Worm (Caenorhabditis elegans) whole organism, L4 larva: ENCODE measurements around the gene Y46G5A.7.
"Not testable (repeated sequence)": the region's sequence is repeated elsewhere in the genome, so short reads cannot be mapped to it uniquely, and the experiment has no call there.

ENCODE experiments used
- D1046.2 ChIP-seq: fragments of 200-800 bp; sonication (Bioruptor generic); IDR thresholded peaks from 2 replicates; pipeline ENCODE4 v1.3.6; 2022; ENCODE audit warnings: missing genetic modification characterization, missing compliant biosample characterization
- F49E8.2 ChIP-seq: sonication (generic microtip); optimal IDR thresholded peaks from 2 replicates; lab custom pipeline; 2016; ENCODE audit warnings: missing compliant biosample characterization, mild to moderate bottlenecking, missing genetic modification characterization, borderline replicate concordance
- T26A8.4 ChIP-seq: fragments of 200-800 bp; sonication (Bioruptor generic); IDR thresholded peaks from 2 replicates; pipeline ENCODE4 v1.3.6; 2022; ENCODE audit warnings: missing genetic modification characterization, missing compliant biosample characterization
- Y105C5A.15 ChIP-seq: fragments of 200-800 bp; sonication (Bioruptor generic); IDR thresholded peaks from 2 replicates; pipeline ENCODE4 v1.3.6; 2022; ENCODE audit warnings: missing genetic modification characterization, missing compliant biosample characterization
- Y48G9A.11 ChIP-seq: fragments of 200-800 bp; sonication (Bioruptor generic); IDR thresholded peaks from 2 replicates; pipeline ENCODE4 v1.3.6; 2022; ENCODE audit warnings: missing genetic modification reagents, missing genetic modification characterization, missing compliant biosample characterization
- Y5F2A.4 ChIP-seq: fragments of 200-800 bp; sonication (Bioruptor generic); optimal IDR thresholded peaks from 2 replicates; lab custom pipeline; 2018; ENCODE audit warnings: mild to moderate bottlenecking, missing genetic modification characterization, missing compliant biosample characterization
- aha-1 ChIP-seq: fragments of 150-350 bp; peaks from one replicate; lab custom pipeline; 2014; ENCODE audit warnings: missing biosample characterization, missing genetic modification characterization
- aly-2 ChIP-seq: sonication (generic microtip); optimal IDR thresholded peaks from 2 replicates; lab custom pipeline; 2018; ENCODE audit warnings: missing biosample characterization, missing genetic modification characterization
- arid-1 ChIP-seq: fragments of 200-800 bp; sonication (Bioruptor generic); conservative IDR thresholded peaks from 2 replicates; pipeline ENCODE4 v1.3.6; 2022; ENCODE audit warnings: missing genetic modification reagents, missing genetic modification characterization, missing compliant biosample characterization
- ceh-20 ChIP-seq: fragments of 200-800 bp; sonication (Bioruptor generic); IDR thresholded peaks from 2 replicates; pipeline ENCODE4 v1.3.6; 2022; ENCODE audit warnings: missing genetic modification reagents, missing genetic modification characterization, missing compliant biosample characterization
- ceh-32 ChIP-seq: sonication (generic microtip); optimal IDR thresholded peaks from 2 replicates; lab custom pipeline; 2016; ENCODE audit warnings: mild to moderate bottlenecking, missing genetic modification characterization, missing compliant biosample characterization; ENCODE audit not compliant: poor library complexity
- ceh-44 ChIP-seq: fragments of 200-800 bp; sonication (Bioruptor generic); IDR thresholded peaks from 2 replicates; pipeline ENCODE4 v1.3.6; 2022; ENCODE audit warnings: missing genetic modification reagents, missing genetic modification characterization, missing compliant biosample characterization
- ceh-82 ChIP-seq: sonication (generic microtip); optimal IDR thresholded peaks from 2 replicates; lab custom pipeline; 2017; ENCODE audit warnings: missing biosample characterization, missing genetic modification characterization
- cey-2 ChIP-seq: sonication (generic microtip); optimal IDR thresholded peaks from 3 replicates; lab custom pipeline; 2017; ENCODE audit warnings: missing genetic modification characterization, mild to moderate bottlenecking, missing compliant biosample characterization, antibody characterized with exemption, borderline replicate concordance; ENCODE audit not compliant: insufficient read depth
- daf-19 ChIP-seq: fragments of 200-800 bp; sonication (Bioruptor generic); conservative IDR thresholded peaks from 2 replicates; pipeline ENCODE4 v1.3.6; 2022; ENCODE audit warnings: missing genetic modification characterization, missing compliant biosample characterization
- dmd-8 ChIP-seq: fragments of 200-800 bp; sonication (Bioruptor generic); IDR thresholded peaks from 2 replicates; pipeline ENCODE4 v1.3.6; 2022; ENCODE audit warnings: missing genetic modification characterization, missing compliant biosample characterization
- duxl-1 ChIP-seq: sonication (generic microtip); optimal IDR thresholded peaks from 2 replicates; lab custom pipeline; 2016; ENCODE audit warnings: mild to moderate bottlenecking, missing genetic modification characterization, moderate library complexity, missing compliant biosample characterization; ENCODE audit not compliant: poor library complexity
- dve-1 ChIP-seq: sonication (generic microtip); optimal IDR thresholded peaks from 2 replicates; lab custom pipeline; 2017; ENCODE audit warnings: antibody characterized with exemption, mild to moderate bottlenecking, missing genetic modification characterization, missing compliant biosample characterization; ENCODE audit not compliant: insufficient read depth
- egl-43 ChIP-seq: fragments of 200-800 bp; sonication (Bioruptor generic); IDR thresholded peaks from 2 replicates; pipeline ENCODE4 v1.3.6; 2022; ENCODE audit warnings: missing genetic modification reagents, missing genetic modification characterization, missing compliant biosample characterization
- gei-8 ChIP-seq: fragments of 200-800 bp; sonication (Bioruptor generic); optimal IDR thresholded peaks from 2 replicates; lab custom pipeline; 2018; ENCODE audit warnings: mild to moderate bottlenecking, missing genetic modification characterization, missing compliant biosample characterization
- hif-1 ChIP-seq, 2 experiments: sonication (generic microtip); optimal IDR thresholded peaks; 2 replicates each; lab custom pipeline; 2016 to 2017; ENCODE audit warnings: missing compliant biosample characterization in 2 of 2, missing genetic modification characterization in 2 of 2, missing genetic modification reagents in 2 of 2, missing genotype in 2 of 2, mild to moderate bottlenecking in 1 of 2
- hlh-11 ChIP-seq: fragments of 200-800 bp; sonication (Bioruptor generic); optimal IDR thresholded peaks from 2 replicates; lab custom pipeline; 2018; ENCODE audit warnings: mild to moderate bottlenecking, missing genetic modification characterization, missing compliant biosample characterization
- lim-7 ChIP-seq: fragments of 200-800 bp; sonication (Bioruptor generic); IDR thresholded peaks from 2 replicates; pipeline ENCODE4 v1.3.6; 2022; ENCODE audit warnings: missing genetic modification characterization, missing compliant biosample characterization
- lir-3 ChIP-seq: sonication (generic microtip); optimal IDR thresholded peaks from 2 replicates; lab custom pipeline; 2016; ENCODE audit warnings: mild to moderate bottlenecking, missing genetic modification characterization, missing compliant biosample characterization
- madf-5 ChIP-seq, 2 experiments: fragments of 200-800 bp; sonication (Bioruptor generic); IDR thresholded peaks; 2 replicates each; pipeline ENCODE4 v1.3.6; 2022; ENCODE audit warnings: missing compliant biosample characterization in 2 of 2, missing genetic modification characterization in 2 of 2
- mxl-3 ChIP-seq: fragments of 200-800 bp; sonication (Bioruptor generic); optimal IDR thresholded peaks from 2 replicates; lab custom pipeline; 2018; ENCODE audit warnings: mild to moderate bottlenecking, missing genetic modification characterization, missing compliant biosample characterization
- nhr-111 ChIP-seq: fragments of 200-800 bp; sonication (Bioruptor generic); optimal IDR thresholded peaks from 2 replicates; lab custom pipeline; 2018; ENCODE audit warnings: mild to moderate bottlenecking, missing genetic modification characterization, missing compliant biosample characterization
- nhr-25 ChIP-seq: sonication (generic microtip); optimal IDR thresholded peaks from 2 replicates; lab custom pipeline; 2017; ENCODE audit warnings: missing genetic modification characterization, mild to moderate bottlenecking, missing compliant biosample characterization, antibody characterized with exemption, moderate library complexity, borderline replicate concordance; ENCODE audit not compliant: insufficient read depth
- nhr-48 ChIP-seq: sonication (generic microtip); optimal IDR thresholded peaks from 2 replicates; lab custom pipeline; 2016; ENCODE audit warnings: mild to moderate bottlenecking, missing genetic modification characterization, missing compliant biosample characterization
- nhr-6 ChIP-seq: fragments of 150-350 bp; optimal IDR thresholded peaks from 2 replicates; lab custom pipeline; 2014; ENCODE audit warnings: missing biosample characterization, missing genetic modification characterization
- php-3 ChIP-seq: fragments of 200-800 bp; sonication (Bioruptor generic); IDR thresholded peaks from 2 replicates; pipeline ENCODE4 v1.3.6; 2022; ENCODE audit warnings: missing genetic modification reagents, missing genetic modification characterization, missing compliant biosample characterization
- saeg-2 ChIP-seq: fragments of 200-800 bp; sonication (Bioruptor generic); IDR thresholded peaks from 2 replicates; pipeline ENCODE4 v1.3.6; 2022; ENCODE audit warnings: missing genetic modification reagents, missing genetic modification characterization, missing compliant biosample characterization
- set-16 ChIP-seq: fragments of 200-800 bp; sonication (Bioruptor generic); IDR thresholded peaks from 2 replicates; pipeline ENCODE4 v1.3.6; 2022; ENCODE audit warnings: missing genetic modification reagents, missing genetic modification characterization, missing compliant biosample characterization
- skn-1 ChIP-seq: fragments of 150-350 bp; optimal IDR thresholded peaks from 2 replicates; lab custom pipeline; 2014; ENCODE audit warnings: missing biosample characterization, missing genetic modification characterization
- snpc-1.2 ChIP-seq: fragments of 200-800 bp; sonication (Bioruptor generic); IDR thresholded peaks from 2 replicates; pipeline ENCODE4 v1.3.6; 2022; ENCODE audit warnings: missing genetic modification reagents, missing genetic modification characterization, missing compliant biosample characterization
- tra-1 ChIP-seq: fragments of 200-800 bp; sonication (Bioruptor generic); IDR thresholded peaks from 2 replicates; pipeline ENCODE4 v1.3.6; 2022; ENCODE audit warnings: missing genetic modification reagents, missing genetic modification characterization, missing compliant biosample characterization
- unc-130 ChIP-seq: sonication (generic microtip); optimal IDR thresholded peaks from 2 replicates; lab custom pipeline; 2016; ENCODE audit warnings: missing genetic modification reagents, missing genetic modification characterization, missing compliant biosample characterization
- unc-62 ChIP-seq, 3 experiments: fragments of 150-350 bp in 1 of 3; sonication (generic microtip); optimal IDR thresholded peaks in 2 of 3; peaks in 1 of 3; 1 replicate in 1 of 3; 2 replicates in 2 of 3; lab custom pipeline; 2014 to 2017; ENCODE audit warnings: missing biosample characterization in 3 of 3, missing genetic modification characterization in 3 of 3, missing genetic modification reagents in 3 of 3, missing genotype in 1 of 3
- zfp-2 ChIP-seq: sonication (generic microtip); optimal IDR thresholded peaks from 2 replicates; lab custom pipeline; 2016; ENCODE audit warnings: mild to moderate bottlenecking, missing genetic modification characterization, missing compliant biosample characterization
- zip-11 ChIP-seq: fragments of 200-800 bp; sonication (Bioruptor generic); IDR thresholded peaks from 2 replicates; pipeline ENCODE4 v1.3.6; 2022; ENCODE audit warnings: missing genetic modification characterization, missing compliant biosample characterization
- zip-2 ChIP-seq: fragments of 150-350 bp; optimal IDR thresholded peaks from 2 replicates; lab custom pipeline; 2014; ENCODE audit warnings: missing biosample characterization, missing genetic modification characterization
- ztf-7 ChIP-seq: fragments of 150-350 bp; optimal IDR thresholded peaks from 2 replicates; lab custom pipeline; 2014; ENCODE audit warnings: missing biosample characterization, missing genetic modification characterization

The Y46G5A.7 gene

ce11 chrII:12764476-12764875 lies 8.3 kb upstream of the Y46G5A.7 start:
- TF ChIP-seq Y5F2A.4 (no peak), Y48G9A.11 (GFP tag; lab: Robert Waterston, UW) (no peak), tra-1 (GFP tag; lab: Robert Waterston, UW) (no peak), unc-62 (GFP tag; optimal IDR thresholded peaks at IDR 0.05 in 1 of 2; lab: Kevin White, UChicago) (peak in 1 of 2 experiments; percentile 77), unc-62 (tag; optimal IDR thresholded peaks at IDR 0.05; lab: Kevin White, UChicago) (no peak), egl-43 (no peak)

- no peak for TF ChIP-seq nhr-25 (tag; lab: Kevin White, UChicago)
- no peak for TF ChIP-seq dve-1 (tag; lab: Kevin White, UChicago)
- no peak for TF ChIP-seq lir-3 (tag; lab: Kevin White, UChicago)
- no peak for TF ChIP-seq nhr-6 (tag; lab: Kevin White, UChicago)
- no peak for TF ChIP-seq ceh-82 (tag; lab: Kevin White, UChicago)
- TF ChIP-seq hlh-11 (tag; lab: Kevin White, UChicago), result no peak
These were observed 4.4 kb upstream of the Y46G5A.7 start, which contains the start of gene cnp-2 for ce11 chrII:12760497-12760896. Gene cnp-2 (plus strand): TSS chrII:12760797.

ce11 chrII:12753725-12754124 lies 2.4 kb downstream of the Y46G5A.7 start, which contains the start of gene Y46G5A.39:
Gene Y46G5A.39 (minus strand): TSS chrII:12753825.
- not testable (repeated sequence) for TF ChIP-seq egl-43; aly-2 (tag; lab: Kevin White, UChicago); snpc-1.2

ce11 chrII:12749720-12750119 lies 6.4 kb downstream of the Y46G5A.7 start:
- TF ChIP-seq set-16 (GFP tag; lab: Robert Waterston, UW) (peak; percentile 84), madf-5 (GFP tag; IDR thresholded peaks at IDR 0.05; lab: Robert Waterston, UW) (peak in 1 of 2 experiments; percentile 69; a peak in 1 of 4 replicates), Y105C5A.15 (GFP tag; lab: Robert Waterston, UW) (0 out of 2 replicates have a peak, but pooled peaks have one; percentile 33), lim-7 (GFP tag; lab: Robert Waterston, UW) (peak; percentile 84), dmd-8 (GFP tag; lab: Robert Waterston, UW) (peak; percentile 71)

ce11 chrII:12739306-12739705 lies 16.8 kb downstream of the Y46G5A.7 start:
- TF ChIP-seq cey-2 (tag; lab: Kevin White, UChicago), result no peak
- TF ChIP-seq aly-2 (tag; lab: Kevin White, UChicago), result no peak
- no peak for TF ChIP-seq saeg-2
- TF ChIP-seq skn-1, result no peak
- TF ChIP-seq hif-1 (tag; optimal IDR thresholded peaks at IDR 0.05; lab: Kevin White, UChicago), result no peak
- TF ChIP-seq ztf-7 (tag; lab: Kevin White, UChicago), result no peak
- TF ChIP-seq gei-8 (GFP tag; lab: Kevin White, UChicago), result no peak
- TF ChIP-seq zfp-2 (tag; lab: Kevin White, UChicago), result no peak
- TF ChIP-seq ceh-44 (GFP tag; lab: Robert Waterston, UW), result no peak
- no peak for TF ChIP-seq daf-19 (GFP tag; lab: Robert Waterston, UW)
- no peak for TF ChIP-seq arid-1 (GFP tag; lab: Robert Waterston, UW)
- TF ChIP-seq duxl-1 (tag; lab: Kevin White, UChicago), result no peak
- no peak for TF ChIP-seq mxl-3
- TF ChIP-seq D1046.2, result no peak
- peak; percentile 84 for TF ChIP-seq unc-130 (GFP tag; lab: Kevin White, UChicago)
- no peak for TF ChIP-seq nhr-25 (tag; lab: Kevin White, UChicago)
- no peak for TF ChIP-seq zip-11 (GFP tag; lab: Robert Waterston, UW)
- peak; percentile 42 for TF ChIP-seq aha-1
- no peak for TF ChIP-seq lim-7 (GFP tag; lab: Robert Waterston, UW)
- no peak for TF ChIP-seq php-3 (GFP tag; lab: Robert Waterston, UW)
- no peak for TF ChIP-seq zip-2
- TF ChIP-seq T26A8.4, result no peak
- no peak for TF ChIP-seq ceh-32 (tag; lab: Kevin White, UChicago)
- no peak for TF ChIP-seq nhr-111 (GFP tag; lab: Kevin White, UChicago)
- peak; percentile 65 for TF ChIP-seq F49E8.2 (tag; lab: Kevin White, UChicago)
- TF ChIP-seq nhr-48 (tag; lab: Kevin White, UChicago), result no peak
- no peak for TF ChIP-seq ceh-20 (GFP tag; lab: Robert Waterston, UW)
